Fruit fly (Drosophila melanogaster) whole organism, embryonic: Measurements from ENCODE around the gene LeuRS-m.

Source experiments
- CG1024 ChIP-seq: fragments of 200-800 bp; sonication (Bioruptor generic); IDR thresholded peaks from 2 replicates; pipeline ENCODE4 v1.3.6; 2022; ENCODE audit warnings: missing biosample characterization, missing genetic modification characterization
- CG11695 ChIP-seq: fragments of 200-800 bp; sonication (Bioruptor generic); IDR thresholded peaks from 3 replicates; pipeline ENCODE4 v1.3.6; 2022; ENCODE audit warnings: missing biosample characterization, missing genetic modification characterization
- CG12071 ChIP-seq: fragments of 200-800 bp; sonication (Bioruptor generic); optimal IDR thresholded peaks from 3 replicates; lab custom pipeline; 2018; ENCODE audit warnings: missing biosample characterization, mild to moderate bottlenecking, missing genetic modification characterization
- CG12769 ChIP-seq: fragments of 200-800 bp; sonication (Bioruptor generic); optimal IDR thresholded peaks from 2 replicates; lab custom pipeline; 2019; ENCODE audit warnings: missing biosample characterization, mild to moderate bottlenecking, missing genetic modification characterization, moderate library complexity
- CG13424 ChIP-seq: fragments of 200-800 bp; sonication (Bioruptor generic); optimal IDR thresholded peaks from 2 replicates; lab custom pipeline; 2019; ENCODE audit warnings: missing biosample characterization, mild to moderate bottlenecking, missing genetic modification characterization, moderate library complexity
- CG17568 ChIP-seq: fragments of 200-800 bp; sonication (Bioruptor generic); optimal IDR thresholded peaks from 2 replicates; lab custom pipeline; 2018; ENCODE audit warnings: missing biosample characterization, mild to moderate bottlenecking, missing genetic modification characterization, moderate library complexity
- CG18476 ChIP-seq: fragments of 200-800 bp; sonication (Bioruptor generic); optimal IDR thresholded peaks from 2 replicates; lab custom pipeline; 2016; ENCODE audit warnings: missing biosample characterization, mild to moderate bottlenecking, missing genetic modification characterization
- CG2678 ChIP-seq: fragments of 200-800 bp; sonication (Bioruptor generic); optimal IDR thresholded peaks from 3 replicates; lab custom pipeline; 2019; ENCODE audit warnings: missing biosample characterization, mild to moderate bottlenecking, missing genetic modification characterization, moderate library complexity
- CG2875 ChIP-seq: fragments of 200-800 bp; sonication (Bioruptor generic); optimal IDR thresholded peaks from 2 replicates; lab custom pipeline; 2017; ENCODE audit warnings: missing biosample characterization, mild to moderate bottlenecking, missing genetic modification characterization, missing genetic modification reagents
- CG32772 ChIP-seq: fragments of 200-800 bp; sonication (Bioruptor generic); IDR thresholded peaks from 2 replicates; pipeline ENCODE4 v1.3.6; 2022; ENCODE audit warnings: missing biosample characterization, missing genetic modification characterization
- CG34224 ChIP-seq: fragments of 200-800 bp; sonication (Bioruptor generic); IDR thresholded peaks from 3 replicates; pipeline ENCODE4 v1.3.6; 2022; ENCODE audit warnings: missing biosample characterization, missing genetic modification characterization; ENCODE audit not compliant: partially characterized antibody
- CG3838 ChIP-seq: fragments of 200-800 bp; sonication (Bioruptor generic); optimal IDR thresholded peaks from 3 replicates; lab custom pipeline; 2016; ENCODE audit warnings: missing biosample characterization, missing genetic modification characterization
- CG4328 ChIP-seq: fragments of 200-800 bp; sonication (Bioruptor generic); optimal IDR thresholded peaks from 3 replicates; lab custom pipeline; 2017; ENCODE audit warnings: missing biosample characterization, missing genetic modification reagents, missing genetic modification characterization
- CG5953 ChIP-seq: fragments of 200-800 bp; sonication (Bioruptor generic); IDR thresholded peaks from 2 replicates; pipeline ENCODE4 v1.3.6; 2022; ENCODE audit warnings: missing biosample characterization, missing genetic modification characterization
- D19A ChIP-seq: fragments of 200-800 bp; optimal IDR thresholded peaks from 3 replicates; lab custom pipeline; 2019; ENCODE audit warnings: missing biosample characterization, mild to moderate bottlenecking, missing genetic modification characterization, moderate library complexity
- Deaf1 ChIP-seq: fragments of 200-800 bp; optimal IDR thresholded peaks from 3 replicates; lab custom pipeline; 2019; ENCODE audit warnings: missing biosample characterization, mild to moderate bottlenecking, missing genetic modification characterization, moderate library complexity
- Ets65A ChIP-seq: fragments of 200-800 bp; sonication (Bioruptor generic); peaks from one replicate; lab custom pipeline; 2016; ENCODE audit warnings: missing biosample characterization, missing genetic modification characterization
- Nf-YC ChIP-seq: fragments of 200-800 bp; optimal IDR thresholded peaks from 3 replicates; lab custom pipeline; 2019; ENCODE audit warnings: missing biosample characterization, mild to moderate bottlenecking, missing genetic modification characterization, moderate library complexity
- PHDP ChIP-seq: fragments of 200-800 bp; sonication (Bioruptor generic); optimal IDR thresholded peaks from 3 replicates; lab custom pipeline; 2018; ENCODE audit warnings: missing biosample characterization, mild to moderate bottlenecking, missing genetic modification characterization, moderate library complexity
- Sox102F ChIP-seq: fragments of 200-800 bp; sonication (Bioruptor generic); optimal IDR thresholded peaks from 2 replicates; lab custom pipeline; 2018; ENCODE audit warnings: missing biosample characterization, mild to moderate bottlenecking, missing genetic modification characterization, moderate library complexity
- ato ChIP-seq: fragments of 200-800 bp; sonication (Bioruptor generic); IDR thresholded peaks from 2 replicates; pipeline ENCODE4 v1.3.6; 2022; ENCODE audit warnings: missing biosample characterization, missing genetic modification characterization; ENCODE audit not compliant: partially characterized antibody
- cad ChIP-seq: fragments of >200 bp; optimal IDR thresholded peaks from 2 replicates; lab custom pipeline; 2017; ENCODE audit warnings: missing biosample characterization, missing genetic modification characterization
- chif ChIP-seq, 2 experiments: fragments of 200-800 bp; sonication (Bioruptor generic); optimal IDR thresholded peaks; 3 replicates each; lab custom pipeline; 2016; ENCODE audit warnings: missing biosample characterization in 2 of 2, missing genetic modification characterization in 2 of 2
- chinmo ChIP-seq: fragments of 200-800 bp; sonication (Bioruptor generic); IDR thresholded peaks from 4 replicates; pipeline ENCODE4 v1.3.6; 2022; ENCODE audit warnings: missing biosample characterization, missing genetic modification characterization; ENCODE audit not compliant: partially characterized antibody
- chn ChIP-seq: fragments of 200-800 bp; sonication (Bioruptor generic); optimal IDR thresholded peaks from 2 replicates; lab custom pipeline; 2016; ENCODE audit warnings: missing biosample characterization, missing genetic modification characterization
- dati ChIP-seq: fragments of 200-800 bp; sonication (Bioruptor generic); IDR thresholded peaks from 2 replicates; pipeline ENCODE4 v1.3.6; 2022; ENCODE audit warnings: missing biosample characterization, missing genetic modification characterization
- dmrt11E ChIP-seq: fragments of 200-800 bp; sonication (Bioruptor generic); optimal IDR thresholded peaks from 3 replicates; lab custom pipeline; 2018; ENCODE audit warnings: missing biosample characterization, mild to moderate bottlenecking, missing genetic modification characterization, moderate library complexity
- dmrt99B ChIP-seq: fragments of 200-800 bp; sonication (Bioruptor generic); optimal IDR thresholded peaks from 2 replicates; lab custom pipeline; 2018; ENCODE audit warnings: missing biosample characterization, mild to moderate bottlenecking, missing genetic modification characterization, moderate library complexity
- dysf ChIP-seq: fragments of 200-800 bp; sonication (Bioruptor generic); IDR thresholded peaks from 3 replicates; pipeline ENCODE4 v1.3.6; 2022; ENCODE audit warnings: missing biosample characterization, missing genetic modification characterization
- fd3F ChIP-seq: fragments of 200-800 bp; sonication (Bioruptor generic); optimal IDR thresholded peaks from 2 replicates; lab custom pipeline; 2018; ENCODE audit warnings: missing biosample characterization, mild to moderate bottlenecking, missing genetic modification characterization, moderate library complexity
- gcm ChIP-seq: fragments of 200-800 bp; sonication (Bioruptor generic); optimal IDR thresholded peaks from 2 replicates; lab custom pipeline; 2019; ENCODE audit warnings: missing biosample characterization, mild to moderate bottlenecking, missing genetic modification characterization, moderate library complexity
- gfzf ChIP-seq: fragments of 200-800 bp; sonication (Bioruptor generic); optimal IDR thresholded peaks from 2 replicates; lab custom pipeline; 2016; ENCODE audit warnings: missing biosample characterization, mild to moderate bottlenecking, missing genetic modification characterization, moderate library complexity
- ham ChIP-seq: fragments of 200-800 bp; sonication (Bioruptor generic); IDR thresholded peaks from 2 replicates; pipeline ENCODE4 v1.3.6; 2022; ENCODE audit warnings: missing biosample characterization, missing genetic modification characterization
- hb ChIP-seq: fragments of 200-800 bp; sonication (Bioruptor generic); IDR thresholded peaks from 3 replicates; pipeline ENCODE4 v1.3.6; 2022; ENCODE audit warnings: missing biosample characterization, missing genetic modification characterization; ENCODE audit not compliant: partially characterized antibody
- hth ChIP-seq: fragments of >200 bp; optimal IDR thresholded peaks from 2 replicates; lab custom pipeline; 2017; ENCODE audit warnings: inconsistent platforms
- kah ChIP-seq: fragments of 200-800 bp; sonication (Bioruptor generic); optimal IDR thresholded peaks from 2 replicates; lab custom pipeline; 2018; ENCODE audit warnings: missing biosample characterization, mild to moderate bottlenecking, missing genetic modification characterization
- kay ChIP-seq: fragments of 200-800 bp; sonication (Bioruptor generic); optimal IDR thresholded peaks from 2 replicates; lab custom pipeline; 2016; ENCODE audit warnings: missing biosample characterization, missing genetic modification characterization
- lab ChIP-seq: fragments of 200-800 bp; sonication (Bioruptor generic); optimal IDR thresholded peaks from 3 replicates; lab custom pipeline; 2017; ENCODE audit warnings: missing biosample characterization, missing genetic modification characterization, mild to moderate bottlenecking, moderate library complexity, missing genetic modification reagents
- luna ChIP-seq: fragments of 200-800 bp; sonication (Bioruptor generic); optimal IDR thresholded peaks from 2 replicates; lab custom pipeline; 2016; ENCODE audit warnings: missing biosample characterization, missing genetic modification characterization
- pb ChIP-seq: fragments of 200-800 bp; sonication (Bioruptor generic); optimal IDR thresholded peaks from 3 replicates; lab custom pipeline; 2016; ENCODE audit warnings: missing biosample characterization, missing genetic modification characterization
- prd ChIP-seq, 3 experiments: fragments of >200 bp in 2 of 3; fragments of 200-800 bp in 1 of 3; sonication (Bioruptor generic) in 1 of 3; optimal IDR thresholded peaks in 2 of 3; IDR thresholded peaks in 1 of 3; 2 replicates in 2 of 3; 3 replicates in 1 of 3; pipeline versions ENCODE4 v1.3.6 to Lab custom; 2017 to 2022; ENCODE audit warnings: missing biosample characterization in 1 of 3, missing genetic modification characterization in 1 of 3
- sens ChIP-seq: fragments of 200-800 bp; sonication (Bioruptor generic); peaks from one replicate; lab custom pipeline; 2016; ENCODE audit warnings: missing biosample characterization, missing genetic modification characterization
- slbo ChIP-seq: fragments of 200-800 bp; sonication (Bioruptor generic); IDR thresholded peaks from 2 replicates; pipeline ENCODE4 v1.3.6; 2022; ENCODE audit warnings: missing biosample characterization, missing genetic modification characterization
- sna ChIP-seq: fragments of 200-800 bp; sonication (Bioruptor generic); IDR thresholded peaks from 2 replicates; pipeline ENCODE4 v1.3.6; 2022; ENCODE audit warnings: missing biosample characterization, missing genetic modification characterization; ENCODE audit not compliant: partially characterized antibody
- sob ChIP-seq: fragments of 200-800 bp; sonication (Bioruptor generic); IDR thresholded peaks from 2 replicates; pipeline ENCODE4 v1.3.6; 2022; ENCODE audit warnings: missing biosample characterization, missing genetic modification characterization
- tap ChIP-seq: fragments of 200-800 bp; optimal IDR thresholded peaks from 3 replicates; lab custom pipeline; 2019; ENCODE audit warnings: missing biosample characterization, mild to moderate bottlenecking, missing genetic modification characterization, moderate library complexity
- tin ChIP-seq: fragments of 200-800 bp; sonication (Bioruptor generic); optimal IDR thresholded peaks from 3 replicates; lab custom pipeline; 2016; ENCODE audit warnings: missing biosample characterization, missing genetic modification characterization
- zen2 ChIP-seq: fragments of 200-800 bp; sonication (Bioruptor generic); IDR thresholded peaks from 3 replicates; pipeline ENCODE4 v1.3.6; 2022; ENCODE audit warnings: missing biosample characterization, missing genetic modification characterization; ENCODE audit not compliant: partially characterized antibody
- zf30C ChIP-seq: fragments of 200-800 bp; sonication (Bioruptor generic); optimal IDR thresholded peaks from 3 replicates; lab custom pipeline; 2018; ENCODE audit warnings: missing biosample characterization, mild to moderate bottlenecking, missing genetic modification characterization

Gene LeuRS-m

dm6 chr3L:4853070-4853469 lies 27.4 kb downstream of the LeuRS-m start:
- TF ChIP-seq CG2678 (tag; lab: Kevin White, UChicago) = no peak
- peak; percentile 61; the same call in 1 of the 4 replicates for TF ChIP-seq chinmo (GFP tag; lab: Robert Waterston, UW)
- TF ChIP-seq sens = peak; percentile 12
- TF ChIP-seq, all 482 proteins: peak for 2

- TF ChIP-seq Ets65A (GFP tag; lab: Kevin White, UChicago) (no peak), fd3F (GFP tag; lab: Kevin White, UChicago) (no peak), chn (GFP tag; lab: Kevin White, UChicago) (no peak), CG2875 (no peak), Nf-YC (tag; lab: Kevin White, UChicago) (no peak), CG1024 (GFP tag; lab: Robert Waterston, UW) (no peak), tap (peak; percentile 6), CG12071 (GFP tag; lab: Kevin White, UChicago) (no peak), pb (GFP tag; lab: Kevin White, UChicago) (no peak), CG11695 (no peak), PHDP (tag; lab: Kevin White, UChicago) (no peak), sna (GFP tag; lab: Robert Waterston, UW) (no peak), CG34224 (GFP tag; lab: Robert Waterston, UW) (no peak), kay (GFP tag; lab: Kevin White, UChicago) (no peak), prd (optimal IDR thresholded peaks at IDR 0.05; lab: Kevin White, UChicago) (no peak), prd (GFP tag; IDR thresholded peaks at IDR 0.05; lab: Robert Waterston, UW) (peak; percentile 28; the same call in 1 of the 3 replicates), cad (no peak), luna (GFP tag; lab: Kevin White, UChicago) (no peak), CG12769 (tag; lab: Kevin White, UChicago) (peak; percentile 12), CG17568 (GFP tag; lab: Kevin White, UChicago) (no peak), gcm (GFP tag; lab: Kevin White, UChicago) (no peak), CG4328 (GFP tag; lab: Kevin White, UChicago) (no peak), CG32772 (no peak), Deaf1 (tag; lab: Kevin White, UChicago) (no peak), D19A (tag; lab: Kevin White, UChicago) (no peak), zen2 (GFP tag; lab: Robert Waterston, UW) (no peak), gfzf (GFP tag; lab: Kevin White, UChicago) (no peak), ato (GFP tag; lab: Robert Waterston, UW) (no peak), zf30C (no peak), sob (GFP tag; lab: Robert Waterston, UW) (no peak), kah (GFP tag; lab: Kevin White, UChicago) (no peak), slbo (GFP tag; lab: Robert Waterston, UW) (0 out of 2 replicates have a peak, but pooled peaks have one; percentile 30), lab (no peak), dati (GFP tag; lab: Robert Waterston, UW) (no peak), chif (GFP tag; optimal IDR thresholded peaks at IDR 0.05; lab: Kevin White, UChicago) (no peak), hb (GFP tag; lab: Robert Waterston, UW) (no peak), CG13424 (tag; lab: Kevin White, UChicago) (peak; percentile 6), tin (GFP tag; lab: Kevin White, UChicago) (no peak), hth (lab: Kevin White, UChicago) (no peak), ham (no peak), dmrt11E (tag; lab: Kevin White, UChicago) (no peak), dysf (GFP tag; lab: Robert Waterston, UW) (no peak), CG5953 (no peak), Sox102F (GFP tag; lab: Kevin White, UChicago) (peak; percentile 6), CG18476 (GFP tag; lab: Kevin White, UChicago) (no peak), CG3838 (no peak), dmrt99B (tag; lab: Kevin White, UChicago) (no peak)
Observed at dm6 chr3L:4854153-4854552, 28.5 kb downstream of the LeuRS-m start.
